Fruit fly (Drosophila melanogaster) whole organism, wandering third instar larva: ENCODE data around the gene CG46435.
A peak's percentile ranks its signal among the peaks of the same experiment; 100 is the strongest.

ENCODE experiments used
- Abd-B ChIP-seq: fragments of >200 bp; optimal IDR thresholded peaks from 2 replicates; lab custom pipeline; 2017; ENCODE audit warnings: missing biosample characterization, missing genetic modification characterization
- CG32264 ChIP-seq: fragments of 200-800 bp; sonication (Bioruptor generic); optimal IDR thresholded peaks from 2 replicates; lab custom pipeline; 2016; ENCODE audit warnings: missing biosample characterization, missing genetic modification characterization
- CG9705 ChIP-seq: fragments of 200-800 bp; sonication (Bioruptor generic); optimal IDR thresholded peaks from 2 replicates; lab custom pipeline; 2018; ENCODE audit warnings: missing biosample characterization, mild to moderate bottlenecking, missing genetic modification characterization
- CrebA ChIP-seq: fragments of 200-800 bp; sonication (Bioruptor generic); optimal IDR thresholded peaks from 2 replicates; lab custom pipeline; 2016; ENCODE audit warnings: missing biosample characterization, mild to moderate bottlenecking, missing genetic modification characterization, borderline replicate concordance
- Dfd ChIP-seq: fragments of >200 bp; optimal IDR thresholded peaks from 2 replicates; lab custom pipeline; 2017; ENCODE audit warnings: missing biosample characterization, missing genetic modification characterization
- GATAd ChIP-seq: sonication (Bioruptor generic); optimal IDR thresholded peaks from 2 replicates; lab custom pipeline; 2016; ENCODE audit warnings: missing biosample characterization, missing genetic modification characterization
- HLH106 ChIP-seq: fragments of 200-800 bp; optimal IDR thresholded peaks from 3 replicates; lab custom pipeline; 2019; ENCODE audit warnings: missing biosample characterization, mild to moderate bottlenecking, missing genetic modification characterization, moderate library complexity
- Hnf4 ChIP-seq: fragments of 200-800 bp; sonication (Bioruptor generic); optimal IDR thresholded peaks from 2 replicates; lab custom pipeline; 2016; ENCODE audit warnings: missing biosample characterization, mild to moderate bottlenecking, missing genetic modification characterization
- Hr78 ChIP-seq: fragments of >200 bp; optimal IDR thresholded peaks from 2 replicates; lab custom pipeline; 2017; ENCODE audit warnings: missing biosample characterization, missing genetic modification characterization
- Mio ChIP-seq: sonication (Bioruptor generic); optimal IDR thresholded peaks from 2 replicates; lab custom pipeline; 2016; ENCODE audit warnings: missing biosample characterization, missing genetic modification characterization
- Myc ChIP-seq: fragments of >200 bp; optimal IDR thresholded peaks from 2 replicates; lab custom pipeline; 2017
- OdsH ChIP-seq: fragments of 200-800 bp; sonication (Bioruptor generic); optimal IDR thresholded peaks from 2 replicates; lab custom pipeline; 2016; ENCODE audit warnings: missing biosample characterization, mild to moderate bottlenecking, missing genetic modification characterization
- Rel ChIP-seq, 2 experiments: fragments of 200-800 bp; sonication (Bioruptor generic) in 1 of 2; optimal IDR thresholded peaks; 2 replicates in 1 of 2; 3 replicates in 1 of 2; lab custom pipeline; 2016 to 2019; ENCODE audit warnings: mild to moderate bottlenecking in 2 of 2, missing biosample characterization in 2 of 2, missing genetic modification characterization in 2 of 2, moderate library complexity in 1 of 2
- Sp1 ChIP-seq: fragments of 200-800 bp; sonication (Bioruptor generic); optimal IDR thresholded peaks from 3 replicates; lab custom pipeline; 2019; ENCODE audit warnings: missing biosample characterization, mild to moderate bottlenecking, missing genetic modification characterization, moderate library complexity
- br ChIP-seq: fragments of 200-800 bp; sonication (Bioruptor generic); optimal IDR thresholded peaks from 2 replicates; lab custom pipeline; 2016; ENCODE audit warnings: missing biosample characterization, missing genetic modification characterization
- brk ChIP-seq: fragments of 200-800 bp; sonication (Bioruptor generic); optimal IDR thresholded peaks from 2 replicates; lab custom pipeline; 2016; ENCODE audit warnings: missing biosample characterization, mild to moderate bottlenecking, missing genetic modification characterization
- dmrt93B ChIP-seq: fragments of 200-800 bp; sonication (Bioruptor generic); optimal IDR thresholded peaks from 2 replicates; lab custom pipeline; 2018; ENCODE audit warnings: missing biosample characterization, mild to moderate bottlenecking, missing genetic modification characterization
- dsf ChIP-seq: sonication (Bioruptor generic); optimal IDR thresholded peaks from 2 replicates; lab custom pipeline; 2016; ENCODE audit warnings: missing biosample characterization, missing genetic modification characterization, borderline replicate concordance
- ey ChIP-seq: fragments of 200-800 bp; sonication (Bioruptor generic); optimal IDR thresholded peaks from 2 replicates; lab custom pipeline; 2016; ENCODE audit warnings: missing biosample characterization, missing genetic modification characterization
- foxo ChIP-seq, 2 experiments: fragments of 200-800 bp; sonication (Bioruptor generic); optimal IDR thresholded peaks; 2 replicates in 1 of 2; 3 replicates in 1 of 2; lab custom pipeline; 2016 to 2017; ENCODE audit warnings: missing biosample characterization in 2 of 2, missing genetic modification characterization in 2 of 2
- fru ChIP-seq: fragments of 200-800 bp; sonication (Bioruptor generic); optimal IDR thresholded peaks from 3 replicates; lab custom pipeline; 2016; ENCODE audit warnings: missing biosample characterization, mild to moderate bottlenecking, missing genetic modification characterization
- h ChIP-seq: fragments of 200-800 bp; sonication (Bioruptor generic); optimal IDR thresholded peaks from 3 replicates; lab custom pipeline; 2016; ENCODE audit warnings: missing biosample characterization, mild to moderate bottlenecking, missing genetic modification characterization
- jim ChIP-seq: fragments of 175-275, 200-325 bp; sonication (Bioruptor generic); optimal IDR thresholded peaks from 2 replicates; lab custom pipeline; 2016; ENCODE audit warnings: missing biosample characterization, mild to moderate bottlenecking, missing genetic modification characterization
- lola ChIP-seq: fragments of >200 bp; optimal IDR thresholded peaks from 2 replicates; lab custom pipeline; 2017; ENCODE audit warnings: missing biosample characterization, missing genetic modification characterization
- pan ChIP-seq: fragments of >200 bp; optimal IDR thresholded peaks from 2 replicates; lab custom pipeline; 2017
- psq ChIP-seq: fragments of 200-800 bp; sonication (Bioruptor generic); optimal IDR thresholded peaks from 3 replicates; lab custom pipeline; 2017; ENCODE audit warnings: missing biosample characterization, mild to moderate bottlenecking, missing genetic modification characterization, moderate library complexity
- sage ChIP-seq: fragments of 200-800 bp; sonication (Bioruptor generic); optimal IDR thresholded peaks from 2 replicates; lab custom pipeline; 2016; ENCODE audit warnings: missing biosample characterization, mild to moderate bottlenecking, missing genetic modification characterization
- sv ChIP-seq: fragments of 200-800 bp; sonication (Bioruptor generic); optimal IDR thresholded peaks from 3 replicates; lab custom pipeline; 2016; ENCODE audit warnings: missing biosample characterization, missing genetic modification characterization
- tai ChIP-seq: sonication (Bioruptor generic); optimal IDR thresholded peaks from 2 replicates; lab custom pipeline; 2016; ENCODE audit warnings: missing biosample characterization, missing genetic modification characterization
- usp ChIP-seq: fragments of >200 bp; optimal IDR thresholded peaks from 2 replicates; lab custom pipeline; 2017; ENCODE audit warnings: missing biosample characterization, missing genetic modification characterization
- woc ChIP-seq: sonication (Bioruptor generic); optimal IDR thresholded peaks from 2 replicates; lab custom pipeline; 2016; ENCODE audit warnings: missing biosample characterization, mild to moderate bottlenecking, missing genetic modification characterization

The CG46435 gene

dm6 chr3L:19516547-19516946, 28.4 kb upstream of the CG46435 start (continued):
- TF ChIP-seq dmrt93B (GFP tag; lab: Kevin White, UChicago), result peak; percentile 84
- no peak for TF ChIP-seq Hnf4
- TF ChIP-seq fru, result peak; percentile 55
- TF ChIP-seq Dfd (GFP tag; lab: Kevin White, UChicago), result no peak
- peak; percentile 66 for TF ChIP-seq HLH106 (tag; lab: Kevin White, UChicago)
- peak; percentile 62 for TF ChIP-seq h (GFP tag; lab: Kevin White, UChicago)
- TF ChIP-seq pan (lab: Kevin White, UChicago), result no peak

DNA sequence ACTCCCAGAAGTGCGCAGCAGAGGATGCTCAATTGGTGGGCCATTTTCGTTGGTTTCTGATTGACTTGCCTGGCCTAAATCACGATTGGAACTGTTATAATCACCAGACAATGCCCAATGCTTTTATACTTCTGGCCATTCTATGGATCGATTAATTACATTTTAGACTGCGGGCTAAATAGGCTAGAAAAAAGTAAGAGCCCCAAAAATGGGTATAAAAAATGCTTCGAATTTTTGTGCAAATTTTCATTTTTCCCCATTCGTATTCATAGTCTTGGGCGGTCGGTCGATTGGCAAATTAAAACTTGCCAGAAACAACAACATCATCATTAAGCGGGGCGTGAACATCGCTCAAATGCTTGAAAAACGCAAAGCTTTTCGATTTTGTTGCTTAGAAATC, 26.7 kb upstream of the CG46435 start, which contains the start of gene Cpr76Ba:
Cpr76Ba (minus strand) TSS at position 101 of the 400 bp plus-strand sequence.
- TF ChIP-seq tai (GFP tag; lab: Kevin White, UChicago) (no peak), Hnf4 (no peak), dsf (GFP tag; lab: Kevin White, UChicago) (no peak), CG32264 (GFP tag; lab: Kevin White, UChicago) (no peak), GATAd (GFP tag; lab: Kevin White, UChicago) (no peak), Abd-B (GFP tag; lab: Kevin White, UChicago) (no peak), CrebA (no peak), Sp1 (GFP tag; lab: Kevin White, UChicago) (no peak), h (GFP tag; lab: Kevin White, UChicago) (no peak), usp (GFP tag; lab: Kevin White, UChicago) (no peak), lola (GFP tag; lab: Kevin White, UChicago) (no peak), pan (lab: Kevin White, UChicago) (no peak), Rel (GFP tag; optimal IDR thresholded peaks at IDR 0.05; lab: Kevin White, UChicago) (no peak), Rel (tag; optimal IDR thresholded peaks at IDR 0.05; lab: Kevin White, UChicago) (no peak), jim (no peak), sage (GFP tag; lab: Kevin White, UChicago) (no peak), Mio (GFP tag; lab: Kevin White, UChicago) (no peak), brk (GFP tag; lab: Kevin White, UChicago) (no peak), foxo (GFP tag; optimal IDR thresholded peaks at IDR 0.05; lab: Kevin White, UChicago) (no peak)

DNA sequence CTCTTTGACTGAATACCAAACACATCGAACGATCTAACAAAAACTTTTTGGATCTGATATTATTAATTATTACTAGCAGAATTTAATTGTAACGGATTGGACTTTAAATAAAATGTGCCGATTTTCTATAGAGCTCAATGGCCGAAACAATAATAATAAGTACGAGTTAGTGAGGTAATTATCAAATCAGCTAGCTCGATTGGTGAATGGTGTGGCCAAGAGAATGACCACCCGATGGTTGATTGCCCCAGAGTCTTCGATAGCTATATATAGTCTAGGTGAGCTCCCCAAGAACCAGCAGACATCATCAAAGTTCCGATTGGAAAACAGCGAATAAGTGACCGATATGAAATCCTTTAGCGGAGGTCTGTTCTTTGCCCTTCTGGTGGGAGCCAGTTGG, 25.6 kb upstream of the CG46435 start, which contains the start of gene Cpr76Bb:
Cpr76Bb (plus strand) TSS at position 301 of the 400 bp plus-strand sequence.
- no peak for TF ChIP-seq CG32264 (GFP tag; lab: Kevin White, UChicago)
- no peak for TF ChIP-seq Abd-B (GFP tag; lab: Kevin White, UChicago)

dm6 chr3L:19520645-19521044, 24.3 kb upstream of the CG46435 start, which contains the start of gene Cpr76Bc:
TSS of gene Cpr76Bc (plus strand) at chr3L:19520945.
- no peak for TF ChIP-seq sv (GFP tag; lab: Kevin White, UChicago)
- no peak for TF ChIP-seq Mio (GFP tag; lab: Kevin White, UChicago)
- TF ChIP-seq fru, result no peak
- TF ChIP-seq Sp1 (GFP tag; lab: Kevin White, UChicago), result no peak

DNA sequence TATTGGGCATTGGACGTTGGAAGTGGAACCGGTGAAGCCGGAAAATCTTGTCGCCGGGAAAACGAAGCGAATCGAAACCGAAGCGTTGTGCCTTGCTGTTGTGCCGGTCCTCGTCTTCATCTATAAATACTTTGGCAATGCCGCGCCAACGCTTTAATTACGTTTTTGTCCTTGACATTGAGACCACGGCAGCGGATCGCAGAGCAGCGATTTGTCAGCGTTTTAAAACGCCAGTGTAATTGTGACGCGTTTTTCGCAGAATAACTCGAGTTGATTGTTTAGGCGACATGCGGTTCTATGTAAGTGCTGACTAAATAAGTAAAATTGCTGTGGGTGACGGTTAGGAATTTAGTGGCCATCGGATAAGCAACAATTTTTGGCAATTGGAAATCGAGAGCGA, 23.8 kb upstream of the CG46435 start:
- TF ChIP-seq psq (GFP tag; lab: Kevin White, UChicago) (no peak), pan (lab: Kevin White, UChicago) (no peak), Mio (GFP tag; lab: Kevin White, UChicago) (no peak), foxo (GFP tag; optimal IDR thresholded peaks at IDR 0.05; lab: Kevin White, UChicago) (no peak), CG9705 (no peak), HLH106 (tag; lab: Kevin White, UChicago) (no peak), woc (GFP tag; lab: Kevin White, UChicago) (no peak), Hr78 (GFP tag; lab: Kevin White, UChicago) (no peak), Myc (lab: Kevin White, UChicago) (no peak), ey (GFP tag; lab: Kevin White, UChicago) (no peak), br (no peak), tai (GFP tag; lab: Kevin White, UChicago) (no peak), CrebA (no peak), Rel (GFP tag; optimal IDR thresholded peaks at IDR 0.05; lab: Kevin White, UChicago) (no peak), Rel (tag; optimal IDR thresholded peaks at IDR 0.05; lab: Kevin White, UChicago) (no peak), h (GFP tag; lab: Kevin White, UChicago) (no peak), OdsH (GFP tag; lab: Kevin White, UChicago) (no peak), CG32264 (GFP tag; lab: Kevin White, UChicago) (no peak)
- TF ChIP-seq, all 38 proteins: peak for 0
